Worm (Caenorhabditis elegans) whole organism, L2 larva: Measurements from ENCODE around the gene F13D11.4.

ENCODE experiments used
- ZK546.5 ChIP-seq: sonication (generic microtip); optimal IDR thresholded peaks from 2 replicates; lab custom pipeline; 2017; ENCODE audit warnings: missing biosample characterization, missing genetic modification characterization
- alr-1 ChIP-seq: fragments of 150-350 bp; optimal IDR thresholded peaks from 2 replicates; lab custom pipeline; 2014; ENCODE audit warnings: missing biosample characterization, missing genetic modification characterization
- ceh-82 ChIP-seq: fragments of 150-350 bp; optimal IDR thresholded peaks from 2 replicates; lab custom pipeline; 2014; ENCODE audit warnings: missing biosample characterization, missing genetic modification characterization
- lsy-2 ChIP-seq, 2 experiments: fragments of 150-350 bp in 1 of 2; sonication (generic microtip) in 1 of 2; optimal IDR thresholded peaks; 2 replicates each; lab custom pipeline; 2014 to 2017; ENCODE audit warnings: missing biosample characterization in 2 of 2, missing genetic modification characterization in 2 of 2
- mdl-1 ChIP-seq, 2 experiments: fragments of 150-350 bp in 1 of 2; sonication (generic microtip) in 1 of 2; optimal IDR thresholded peaks; 2 replicates each; lab custom pipeline; 2017; ENCODE audit warnings: missing biosample characterization in 2 of 2, missing genetic modification characterization in 2 of 2
- nhr-12 ChIP-seq: fragments of 150-350 bp; optimal IDR thresholded peaks from 2 replicates; lab custom pipeline; 2014; ENCODE audit warnings: missing biosample characterization, missing genetic modification characterization
- nhr-21 ChIP-seq: fragments of 150-350 bp; optimal IDR thresholded peaks from 2 replicates; lab custom pipeline; 2014; ENCODE audit warnings: missing biosample characterization, missing genetic modification characterization
- nhr-23 ChIP-seq: fragments of 150-350 bp; optimal IDR thresholded peaks from 2 replicates; lab custom pipeline; 2014; ENCODE audit warnings: missing biosample characterization, missing genetic modification reagents, missing genetic modification characterization
- nhr-6 ChIP-seq: fragments of 150-350 bp; optimal IDR thresholded peaks from 2 replicates; lab custom pipeline; 2014; ENCODE audit warnings: missing biosample characterization, missing genetic modification characterization
- nhr-77 ChIP-seq: fragments of 150-350 bp; optimal IDR thresholded peaks from 2 replicates; lab custom pipeline; 2014; ENCODE audit warnings: missing biosample characterization, missing genetic modification characterization
- unc-39 ChIP-seq: fragments of 150-350 bp; optimal IDR thresholded peaks from 2 replicates; lab custom pipeline; 2014; ENCODE audit warnings: missing biosample characterization, missing genetic modification characterization
- unc-62 ChIP-seq: fragments of 150-350 bp; optimal IDR thresholded peaks from 2 replicates; lab custom pipeline; 2014; ENCODE audit warnings: missing biosample characterization, missing genetic modification reagents, missing genetic modification characterization
- ztf-1 ChIP-seq: fragments of 200-800 bp; sonication (Bioruptor generic); conservative IDR thresholded peaks from 2 replicates; pipeline ENCODE4 v1.3.6; 2022; ENCODE audit warnings: missing genetic modification characterization, missing compliant biosample characterization
- ztf-4 ChIP-seq: fragments of 150-350 bp; optimal IDR thresholded peaks from 2 replicates; lab custom pipeline; 2014; ENCODE audit warnings: missing biosample characterization, missing genetic modification characterization

DNA sequence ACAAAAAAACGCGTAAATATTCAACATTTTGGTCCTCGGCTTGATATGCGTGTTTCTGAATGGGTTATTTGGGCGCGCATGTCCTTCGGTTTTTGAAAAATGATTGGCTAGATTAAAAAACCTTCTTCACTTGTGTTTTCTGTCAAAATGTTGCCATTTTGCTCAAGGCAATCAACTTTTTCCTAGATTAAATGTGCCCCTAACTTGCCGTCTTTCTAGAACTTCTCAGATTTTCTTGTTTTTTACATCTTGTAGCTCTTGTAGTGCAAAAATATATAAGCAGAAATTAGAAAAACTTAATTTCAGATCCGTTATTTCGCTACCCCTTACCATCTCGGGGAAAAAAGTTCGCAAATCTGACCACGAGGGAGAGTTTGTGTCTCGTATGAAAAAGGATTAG, 12.8 kb downstream of the F13D11.4 start, which contains the start of gene hbl-1:
- no peak for TF ChIP-seq nhr-6
- TF ChIP-seq nhr-77 (tag; lab: Kevin White, UChicago) = no peak
- no peak for TF ChIP-seq alr-1
- TF ChIP-seq unc-62 = no peak
- TF ChIP-seq nhr-12 (tag; lab: Kevin White, UChicago) = no peak
- TF ChIP-seq ztf-1 (GFP tag; lab: Robert Waterston, UW) = no peak
- TF ChIP-seq ceh-82 = no peak
- TF ChIP-seq ZK546.5 (tag; lab: Kevin White, UChicago) = no peak
- no peak for TF ChIP-seq nhr-23
- TF ChIP-seq mdl-1 (tag; optimal IDR thresholded peaks at IDR 0.05; lab: Kevin White, UChicago) = no peak
- TF ChIP-seq nhr-21 (tag; lab: Kevin White, UChicago) = no peak
- no peak for TF ChIP-seq unc-39 (tag; lab: Kevin White, UChicago)
- TF ChIP-seq ztf-4 (tag; lab: Kevin White, UChicago) = no peak
- no peak for TF ChIP-seq lsy-2 (tag; optimal IDR thresholded peaks at IDR 0.05; lab: Kevin White, UChicago)
